Fruit fly (Drosophila melanogaster) whole organism, wandering third instar larva: ENCODE results near the gene CG10431.

ENCODE experiments used
- Abd-B ChIP-seq: fragments of >200 bp; optimal IDR thresholded peaks from 2 replicates; lab custom pipeline; 2017; ENCODE audit warnings: missing biosample characterization, missing genetic modification characterization
- CG32264 ChIP-seq: fragments of 200-800 bp; sonication (Bioruptor generic); optimal IDR thresholded peaks from 2 replicates; lab custom pipeline; 2016; ENCODE audit warnings: missing biosample characterization, missing genetic modification characterization
- CG9705 ChIP-seq: fragments of 200-800 bp; sonication (Bioruptor generic); optimal IDR thresholded peaks from 2 replicates; lab custom pipeline; 2018; ENCODE audit warnings: missing biosample characterization, mild to moderate bottlenecking, missing genetic modification characterization
- CrebA ChIP-seq: fragments of 200-800 bp; sonication (Bioruptor generic); optimal IDR thresholded peaks from 2 replicates; lab custom pipeline; 2016; ENCODE audit warnings: missing biosample characterization, mild to moderate bottlenecking, missing genetic modification characterization, borderline replicate concordance
- Dfd ChIP-seq: fragments of >200 bp; optimal IDR thresholded peaks from 2 replicates; lab custom pipeline; 2017; ENCODE audit warnings: missing biosample characterization, missing genetic modification characterization
- Dif ChIP-seq: fragments of 200-275, 200-300 bp; sonication (Bioruptor generic); optimal IDR thresholded peaks from 2 replicates; lab custom pipeline; 2018; ENCODE audit warnings: missing biosample characterization, missing genetic modification characterization; ENCODE audit not compliant: partially characterized antibody
- GATAd ChIP-seq: sonication (Bioruptor generic); optimal IDR thresholded peaks from 2 replicates; lab custom pipeline; 2016; ENCODE audit warnings: missing biosample characterization, missing genetic modification characterization
- HLH106 ChIP-seq: fragments of 200-800 bp; optimal IDR thresholded peaks from 3 replicates; lab custom pipeline; 2019; ENCODE audit warnings: missing biosample characterization, mild to moderate bottlenecking, missing genetic modification characterization, moderate library complexity
- Hnf4 ChIP-seq: fragments of 200-800 bp; sonication (Bioruptor generic); optimal IDR thresholded peaks from 2 replicates; lab custom pipeline; 2016; ENCODE audit warnings: missing biosample characterization, mild to moderate bottlenecking, missing genetic modification characterization
- Hr78 ChIP-seq: fragments of >200 bp; optimal IDR thresholded peaks from 2 replicates; lab custom pipeline; 2017; ENCODE audit warnings: missing biosample characterization, missing genetic modification characterization
- Hr83 ChIP-seq: fragments of 200-300 bp; sonication (Bioruptor generic); optimal IDR thresholded peaks from 2 replicates; lab custom pipeline; 2016; ENCODE audit warnings: missing biosample characterization, mild to moderate bottlenecking, missing genetic modification characterization, moderate library complexity; ENCODE audit not compliant: poor library complexity, severe bottlenecking
- Jra ChIP-seq: sonication (Bioruptor generic); optimal IDR thresholded peaks from 2 replicates; lab custom pipeline; 2016; ENCODE audit warnings: missing biosample characterization, missing genetic modification characterization
- Mio ChIP-seq: sonication (Bioruptor generic); optimal IDR thresholded peaks from 2 replicates; lab custom pipeline; 2016; ENCODE audit warnings: missing biosample characterization, missing genetic modification characterization
- Myc ChIP-seq: fragments of >200 bp; optimal IDR thresholded peaks from 2 replicates; lab custom pipeline; 2017
- N ChIP-seq: fragments of >200 bp; optimal IDR thresholded peaks from 2 replicates; lab custom pipeline; 2018; ENCODE audit warnings: missing biosample characterization, missing external identifiers, missing genetic modification characterization
- OdsH ChIP-seq: fragments of 200-800 bp; sonication (Bioruptor generic); optimal IDR thresholded peaks from 2 replicates; lab custom pipeline; 2016; ENCODE audit warnings: missing biosample characterization, mild to moderate bottlenecking, missing genetic modification characterization
- Rel ChIP-seq, 2 experiments: fragments of 200-800 bp; sonication (Bioruptor generic) in 1 of 2; optimal IDR thresholded peaks; 2 replicates in 1 of 2; 3 replicates in 1 of 2; lab custom pipeline; 2016 to 2019; ENCODE audit warnings: mild to moderate bottlenecking in 2 of 2, missing biosample characterization in 2 of 2, missing genetic modification characterization in 2 of 2, moderate library complexity in 1 of 2
- Sp1 ChIP-seq: fragments of 200-800 bp; sonication (Bioruptor generic); optimal IDR thresholded peaks from 3 replicates; lab custom pipeline; 2019; ENCODE audit warnings: missing biosample characterization, mild to moderate bottlenecking, missing genetic modification characterization, moderate library complexity
- Vsx2 ChIP-seq: fragments of 200-300, 225-300 bp; sonication (Bioruptor generic); optimal IDR thresholded peaks from 2 replicates; lab custom pipeline; 2018; ENCODE audit warnings: missing biosample characterization, missing genetic modification characterization; ENCODE audit not compliant: partially characterized antibody
- br ChIP-seq: fragments of 200-800 bp; sonication (Bioruptor generic); optimal IDR thresholded peaks from 2 replicates; lab custom pipeline; 2016; ENCODE audit warnings: missing biosample characterization, missing genetic modification characterization
- brk ChIP-seq: fragments of 200-800 bp; sonication (Bioruptor generic); optimal IDR thresholded peaks from 2 replicates; lab custom pipeline; 2016; ENCODE audit warnings: missing biosample characterization, mild to moderate bottlenecking, missing genetic modification characterization
- dl ChIP-seq, 2 experiments: fragments of 175-275, 200-275 bp in 1 of 2; fragments of 200-275 bp in 1 of 2; sonication (Bioruptor generic); optimal IDR thresholded peaks; lab custom pipeline; 2018; ENCODE audit warnings: mild to moderate bottlenecking in 2 of 2, missing biosample characterization in 2 of 2, missing genetic modification characterization in 2 of 2, moderate library complexity in 2 of 2; ENCODE audit not compliant: partially characterized antibody in 2 of 2, insufficient read depth in 1 of 2
- dmrt93B ChIP-seq: fragments of 200-800 bp; sonication (Bioruptor generic); optimal IDR thresholded peaks from 2 replicates; lab custom pipeline; 2018; ENCODE audit warnings: missing biosample characterization, mild to moderate bottlenecking, missing genetic modification characterization
- dsf ChIP-seq: sonication (Bioruptor generic); optimal IDR thresholded peaks from 2 replicates; lab custom pipeline; 2016; ENCODE audit warnings: missing biosample characterization, missing genetic modification characterization, borderline replicate concordance
- ey ChIP-seq: fragments of 200-800 bp; sonication (Bioruptor generic); optimal IDR thresholded peaks from 2 replicates; lab custom pipeline; 2016; ENCODE audit warnings: missing biosample characterization, missing genetic modification characterization
- foxo ChIP-seq, 2 experiments: fragments of 200-800 bp; sonication (Bioruptor generic); optimal IDR thresholded peaks; 2 replicates in 1 of 2; 3 replicates in 1 of 2; lab custom pipeline; 2016 to 2017; ENCODE audit warnings: missing biosample characterization in 2 of 2, missing genetic modification characterization in 2 of 2
- fru ChIP-seq: fragments of 200-800 bp; sonication (Bioruptor generic); optimal IDR thresholded peaks from 3 replicates; lab custom pipeline; 2016; ENCODE audit warnings: missing biosample characterization, mild to moderate bottlenecking, missing genetic modification characterization
- h ChIP-seq: fragments of 200-800 bp; sonication (Bioruptor generic); optimal IDR thresholded peaks from 3 replicates; lab custom pipeline; 2016; ENCODE audit warnings: missing biosample characterization, mild to moderate bottlenecking, missing genetic modification characterization
- jim ChIP-seq: fragments of 175-275, 200-325 bp; sonication (Bioruptor generic); optimal IDR thresholded peaks from 2 replicates; lab custom pipeline; 2016; ENCODE audit warnings: missing biosample characterization, mild to moderate bottlenecking, missing genetic modification characterization
- lola ChIP-seq: fragments of >200 bp; optimal IDR thresholded peaks from 2 replicates; lab custom pipeline; 2017; ENCODE audit warnings: missing biosample characterization, missing genetic modification characterization
- pan ChIP-seq: fragments of >200 bp; optimal IDR thresholded peaks from 2 replicates; lab custom pipeline; 2017
- psq ChIP-seq: fragments of 200-800 bp; sonication (Bioruptor generic); optimal IDR thresholded peaks from 3 replicates; lab custom pipeline; 2017; ENCODE audit warnings: missing biosample characterization, mild to moderate bottlenecking, missing genetic modification characterization, moderate library complexity
- rgr ChIP-seq: fragments of 200-800 bp; sonication (Bioruptor generic); optimal IDR thresholded peaks from 3 replicates; lab custom pipeline; 2016; ENCODE audit warnings: missing biosample characterization, mild to moderate bottlenecking, missing genetic modification characterization
- sage ChIP-seq: fragments of 200-800 bp; sonication (Bioruptor generic); optimal IDR thresholded peaks from 2 replicates; lab custom pipeline; 2016; ENCODE audit warnings: missing biosample characterization, mild to moderate bottlenecking, missing genetic modification characterization
- sv ChIP-seq: fragments of 200-800 bp; sonication (Bioruptor generic); optimal IDR thresholded peaks from 3 replicates; lab custom pipeline; 2016; ENCODE audit warnings: missing biosample characterization, missing genetic modification characterization
- tai ChIP-seq: sonication (Bioruptor generic); optimal IDR thresholded peaks from 2 replicates; lab custom pipeline; 2016; ENCODE audit warnings: missing biosample characterization, missing genetic modification characterization
- usp ChIP-seq: fragments of >200 bp; optimal IDR thresholded peaks from 2 replicates; lab custom pipeline; 2017; ENCODE audit warnings: missing biosample characterization, missing genetic modification characterization
- woc ChIP-seq: sonication (Bioruptor generic); optimal IDR thresholded peaks from 2 replicates; lab custom pipeline; 2016; ENCODE audit warnings: missing biosample characterization, mild to moderate bottlenecking, missing genetic modification characterization

The CG10431 gene

DNA sequence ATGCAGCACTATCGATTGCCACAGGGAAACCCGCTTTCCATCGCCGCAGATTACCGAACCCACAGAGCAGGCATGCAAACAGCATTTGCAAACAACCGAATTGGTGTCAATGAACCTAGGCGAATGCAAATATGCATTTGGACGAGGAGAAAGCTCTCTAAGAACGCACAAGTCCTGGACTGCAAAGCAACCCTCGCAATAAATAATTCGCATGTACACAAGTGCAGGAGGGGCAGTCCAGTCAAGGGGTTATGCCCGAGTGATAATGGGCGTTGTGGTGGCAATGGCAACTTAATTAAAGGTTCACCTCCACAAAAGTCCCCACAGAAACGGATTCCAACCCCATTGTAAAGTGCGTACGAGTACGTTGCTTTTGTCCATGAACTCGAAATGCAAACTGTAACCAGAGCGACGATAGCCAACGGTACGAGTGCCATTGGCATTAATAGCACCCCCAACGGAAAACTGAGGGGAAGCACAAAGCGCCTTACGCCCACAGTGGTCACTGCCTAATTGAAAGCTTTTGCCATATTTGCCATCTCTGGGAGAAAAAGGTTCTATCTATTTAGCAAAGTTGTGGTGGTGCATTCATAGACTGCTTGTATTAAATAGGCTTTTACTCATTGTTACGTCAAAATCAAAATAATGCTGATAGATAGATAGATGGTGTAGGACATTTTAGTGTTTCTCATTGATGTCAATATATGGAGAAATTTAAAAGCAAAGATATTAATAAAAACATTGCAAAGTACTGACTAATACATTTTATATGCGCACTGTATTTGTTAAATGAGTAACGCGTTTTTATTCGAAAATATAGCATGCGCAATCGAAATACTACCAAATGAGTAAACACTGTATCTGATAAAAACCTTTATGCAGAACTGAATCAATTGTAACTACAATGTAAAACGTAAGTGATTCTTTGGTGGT lies 8.6 kb downstream of the CG10431 start (continued):
- peak; percentile 11 for TF ChIP-seq HLH106 (tag; lab: Kevin White, UChicago)
- TF ChIP-seq woc: peak; percentile 14
- TF ChIP-seq dsf (GFP tag; lab: Kevin White, UChicago): no peak
- TF ChIP-seq GATAd: no peak
- TF ChIP-seq usp (GFP tag; lab: Kevin White, UChicago): no peak
- no peak for TF ChIP-seq ey (GFP tag; lab: Kevin White, UChicago)
- no peak for TF ChIP-seq OdsH
- TF ChIP-seq fru (GFP tag; lab: Kevin White, UChicago): no peak
- peak; percentile 4 for TF ChIP-seq Sp1
- TF ChIP-seq Vsx2: no peak
- no peak for TF ChIP-seq lola (GFP tag; lab: Kevin White, UChicago)
- TF ChIP-seq Hr78 (GFP tag; lab: Kevin White, UChicago): no peak
- no peak for TF ChIP-seq pan
- TF ChIP-seq Myc: no peak
- TF ChIP-seq h (GFP tag; lab: Kevin White, UChicago): no peak

dm6 chr2L:18984158-18984557 lies 9.6 kb downstream of the CG10431 start:
- TF ChIP-seq N (no peak), jim (GFP tag; lab: Kevin White, UChicago) (no peak), Hnf4 (no peak)

dm6 chr2L:18985201-18986124 lies 11.0 kb downstream of the CG10431 start:
- TF ChIP-seq foxo (GFP tag; optimal IDR thresholded peaks at IDR 0.05; lab: Kevin White, UChicago) (peak in 1 of 2 experiments; percentile 30), Vsx2 (no peak), brk (no peak), Hnf4 (no peak), HLH106 (tag; lab: Kevin White, UChicago) (peak; percentile 42), Myc (no peak), Mio (GFP tag; lab: Kevin White, UChicago) (no peak), ey (GFP tag; lab: Kevin White, UChicago) (no peak), Dif (GFP tag; lab: Kevin White, UChicago) (no peak), lola (GFP tag; lab: Kevin White, UChicago) (no peak), GATAd (no peak), OdsH (peak; percentile 22), Hr78 (GFP tag; lab: Kevin White, UChicago) (no peak), Dfd (GFP tag; lab: Kevin White, UChicago) (no peak), Hr83 (GFP tag; lab: Kevin White, UChicago) (no peak), usp (GFP tag; lab: Kevin White, UChicago) (no peak), sv (GFP tag; lab: Kevin White, UChicago) (no peak), fru (GFP tag; lab: Kevin White, UChicago) (peak; percentile 20), psq (no peak), Jra (GFP tag; lab: Kevin White, UChicago) (no peak), CG32264 (GFP tag; lab: Kevin White, UChicago) (no peak), CG9705 (GFP tag; lab: Kevin White, UChicago) (no peak), br (GFP tag; lab: Kevin White, UChicago) (peak; percentile 8), jim (GFP tag; lab: Kevin White, UChicago) (no peak), dl (GFP tag; optimal IDR thresholded peaks at IDR 0.05; lab: Kevin White, UChicago; ENCODE audit: insufficient read depth in 1 of 2, partially characterized antibody in 2 of 2) (no peak), rgr (GFP tag; lab: Kevin White, UChicago) (no peak), tai (GFP tag; lab: Kevin White, UChicago) (no peak), dsf (GFP tag; lab: Kevin White, UChicago) (no peak), sage (no peak), CrebA (GFP tag; lab: Kevin White, UChicago) (no peak), pan (no peak), Abd-B (GFP tag; lab: Kevin White, UChicago) (no peak), N (no peak), h (GFP tag; lab: Kevin White, UChicago) (peak; percentile 32), woc (no peak), dmrt93B (no peak), Rel (GFP tag; optimal IDR thresholded peaks at IDR 0.05; lab: Kevin White, UChicago) (no peak), Rel (tag; optimal IDR thresholded peaks at IDR 0.05; lab: Kevin White, UChicago) (no peak), Sp1 (no peak)
